Worm (Caenorhabditis elegans) whole organism, L4/young adult: ENCODE results near the gene Y57G11C.36.

Experiments
- dao-5 ChIP-seq: sonication (generic microtip); optimal IDR thresholded peaks from 2 replicates; lab custom pipeline; 2016; ENCODE audit warnings: missing genotype, missing genetic modification characterization, moderate library complexity, missing compliant biosample characterization
- him-1 ChIP-seq: sonication (generic microtip); optimal IDR thresholded peaks from 2 replicates; lab custom pipeline; 2016; ENCODE audit warnings: missing genotype, missing genetic modification reagents, missing genetic modification characterization, missing compliant biosample characterization

DNA sequence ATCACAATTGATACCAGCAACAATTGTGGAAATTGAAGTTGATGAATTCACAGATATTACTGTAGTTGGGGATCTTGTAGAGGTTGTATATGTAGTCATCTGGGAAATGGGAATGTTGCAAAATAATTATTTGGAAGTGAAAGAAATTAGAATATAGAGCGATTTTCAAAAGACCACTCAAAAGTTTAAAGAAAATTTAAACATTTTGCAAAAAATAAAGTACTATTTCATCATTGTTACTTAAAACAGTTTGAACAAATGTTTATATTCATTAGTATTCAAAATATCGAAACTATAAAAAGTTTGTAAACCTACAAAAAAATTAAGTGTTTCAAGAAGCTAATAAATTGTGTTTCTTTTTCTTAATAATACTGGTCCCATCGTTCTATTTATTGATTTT is 42.7 kb upstream of the Y57G11C.36 start, which contains the start of gene Y57G11C.46:
- TF ChIP-seq him-1 (tag; lab: Kevin White, UChicago) (no peak), dao-5 (tag; lab: Kevin White, UChicago) (no peak)
